Fruit fly (Drosophila melanogaster) whole organism, embryonic: ENCODE results near the gene sno.

Experiments used
- Bdp1 ChIP-seq: fragments of 200-800 bp; sonication (Bioruptor generic); optimal IDR thresholded peaks from 3 replicates; lab custom pipeline; 2016; ENCODE audit warnings: missing biosample characterization, missing genetic modification characterization
- Bgb ChIP-seq: fragments of 200-800 bp; sonication (Bioruptor generic); IDR thresholded peaks from 2 replicates; pipeline ENCODE4 v1.3.6; 2022; ENCODE audit warnings: missing biosample characterization, missing genetic modification characterization; ENCODE audit not compliant: partially characterized antibody
- CG10267 ChIP-seq: fragments of 200-800 bp; sonication (Bioruptor generic); optimal IDR thresholded peaks from 2 replicates; lab custom pipeline; 2018; ENCODE audit warnings: missing biosample characterization, mild to moderate bottlenecking, missing genetic modification characterization, moderate library complexity
- CG11093 ChIP-seq: fragments of 200-800 bp; sonication (Bioruptor generic); IDR thresholded peaks from 3 replicates; pipeline ENCODE4 v1.3.6; 2022; ENCODE audit warnings: missing biosample characterization, missing genetic modification characterization
- CG12942 ChIP-seq: fragments of 200-800 bp; sonication (Bioruptor generic); optimal IDR thresholded peaks from 3 replicates; lab custom pipeline; 2016; ENCODE audit warnings: missing biosample characterization, missing genetic modification characterization
- CG14050 ChIP-seq: fragments of 200-800 bp; sonication (Bioruptor generic); IDR thresholded peaks from 3 replicates; pipeline ENCODE4 v1.3.6; 2022; ENCODE audit warnings: missing biosample characterization, missing genetic modification characterization
- CG15011 ChIP-seq: fragments of 200-800 bp; sonication (Bioruptor generic); optimal IDR thresholded peaks from 3 replicates; lab custom pipeline; 2018; ENCODE audit warnings: missing biosample characterization, mild to moderate bottlenecking, missing genetic modification characterization
- CG1603 ChIP-seq: fragments of 200-800 bp; sonication (Bioruptor generic); optimal IDR thresholded peaks from 2 replicates; lab custom pipeline; 2019; ENCODE audit warnings: missing biosample characterization, mild to moderate bottlenecking, missing genetic modification characterization, moderate library complexity
- CG1647 ChIP-seq: fragments of 200-800 bp; sonication (Bioruptor generic); optimal IDR thresholded peaks from 3 replicates; lab custom pipeline; 2016; ENCODE audit warnings: missing biosample characterization, missing genetic modification characterization
- CG18262 ChIP-seq: fragments of 200-800 bp; optimal IDR thresholded peaks from 3 replicates; lab custom pipeline; 2019; ENCODE audit warnings: missing biosample characterization, mild to moderate bottlenecking, missing genetic modification characterization, moderate library complexity
- CG18476 ChIP-seq: fragments of 200-800 bp; sonication (Bioruptor generic); optimal IDR thresholded peaks from 2 replicates; lab custom pipeline; 2016; ENCODE audit warnings: missing biosample characterization, mild to moderate bottlenecking, missing genetic modification characterization
- CG18764 ChIP-seq: fragments of 200-800 bp; sonication (Bioruptor generic); optimal IDR thresholded peaks from 3 replicates; lab custom pipeline; 2016; ENCODE audit warnings: missing biosample characterization, missing genetic modification characterization
- CG31224 ChIP-seq: fragments of 200-800 bp; sonication (Bioruptor generic); IDR thresholded peaks from 2 replicates; pipeline ENCODE4 v1.3.6; 2022; ENCODE audit warnings: missing biosample characterization, missing genetic modification characterization
- CG33557 ChIP-seq: fragments of 200-800 bp; sonication (Bioruptor generic); optimal IDR thresholded peaks from 2 replicates; lab custom pipeline; 2019; ENCODE audit warnings: missing biosample characterization, mild to moderate bottlenecking, missing genetic modification characterization, moderate library complexity
- CG8281 ChIP-seq: fragments of 200-800 bp; sonication (Bioruptor generic); optimal IDR thresholded peaks from 2 replicates; lab custom pipeline; 2018; ENCODE audit warnings: missing biosample characterization, mild to moderate bottlenecking, missing genetic modification characterization, moderate library complexity
- CG8290 ChIP-seq, 3 experiments: fragments of 200-800 bp; sonication (Bioruptor generic); optimal IDR thresholded peaks; 2 replicates each; lab custom pipeline; 2016 to 2019; ENCODE audit warnings: missing biosample characterization in 3 of 3, missing genetic modification characterization in 3 of 3, mild to moderate bottlenecking in 2 of 3, moderate library complexity in 1 of 3
- CG8359 ChIP-seq: fragments of 200-800 bp; sonication (Bioruptor generic); optimal IDR thresholded peaks from 2 replicates; lab custom pipeline; 2017; ENCODE audit warnings: missing biosample characterization, mild to moderate bottlenecking, missing genetic modification characterization, borderline replicate concordance
- CG8924 ChIP-seq: fragments of 200-800 bp; optimal IDR thresholded peaks from 3 replicates; lab custom pipeline; 2019; ENCODE audit warnings: missing biosample characterization, mild to moderate bottlenecking, missing genetic modification characterization, moderate library complexity
- CG9876 ChIP-seq: fragments of 200-800 bp; sonication (Bioruptor generic); optimal IDR thresholded peaks from 2 replicates; lab custom pipeline; 2016; ENCODE audit warnings: missing biosample characterization, missing genetic modification characterization
- CHES-1-like ChIP-seq: fragments of 200-800 bp; sonication (Bioruptor generic); optimal IDR thresholded peaks from 2 replicates; lab custom pipeline; 2016; ENCODE audit warnings: missing biosample characterization, missing genetic modification characterization
- Fer1 ChIP-seq: fragments of 200-800 bp; sonication (Bioruptor generic); optimal IDR thresholded peaks from 2 replicates; lab custom pipeline; 2017; ENCODE audit warnings: missing biosample characterization, mild to moderate bottlenecking, missing genetic modification characterization
- Fer2 ChIP-seq: fragments of 200-800 bp; sonication (Bioruptor generic); optimal IDR thresholded peaks from 2 replicates; lab custom pipeline; 2018; ENCODE audit warnings: missing biosample characterization, mild to moderate bottlenecking, missing genetic modification characterization, moderate library complexity
- H15 ChIP-seq: fragments of 200-800 bp; sonication (Bioruptor generic); IDR thresholded peaks from 3 replicates; pipeline ENCODE4 v1.3.6; 2022; ENCODE audit warnings: missing biosample characterization, missing genetic modification characterization
- Meics ChIP-seq: fragments of 200-800 bp; sonication (Bioruptor generic); optimal IDR thresholded peaks from 2 replicates; lab custom pipeline; 2017; ENCODE audit warnings: missing biosample characterization, mild to moderate bottlenecking, missing genetic modification characterization
- Nf-YC ChIP-seq: fragments of 200-800 bp; optimal IDR thresholded peaks from 3 replicates; lab custom pipeline; 2019; ENCODE audit warnings: missing biosample characterization, mild to moderate bottlenecking, missing genetic modification characterization, moderate library complexity
- Oli ChIP-seq: fragments of 200-800 bp; sonication (Bioruptor generic); optimal IDR thresholded peaks from 2 replicates; lab custom pipeline; 2018; ENCODE audit warnings: missing biosample characterization, mild to moderate bottlenecking, missing genetic modification characterization, moderate library complexity
- PHDP ChIP-seq: fragments of 200-800 bp; sonication (Bioruptor generic); optimal IDR thresholded peaks from 3 replicates; lab custom pipeline; 2018; ENCODE audit warnings: missing biosample characterization, mild to moderate bottlenecking, missing genetic modification characterization, moderate library complexity
- Xbp1 ChIP-seq: fragments of 200-800 bp; sonication (Bioruptor generic); optimal IDR thresholded peaks from 3 replicates; lab custom pipeline; 2016; ENCODE audit warnings: missing biosample characterization, mild to moderate bottlenecking, missing genetic modification characterization
- aop ChIP-seq: fragments of 200-800 bp; sonication (Bioruptor generic); IDR thresholded peaks from 2 replicates; pipeline ENCODE4 v1.3.6; 2022; ENCODE audit warnings: missing biosample characterization, missing genetic modification characterization
- ap ChIP-seq: fragments of 200-800 bp; sonication (Bioruptor generic); IDR thresholded peaks from 2 replicates; pipeline ENCODE4 v1.3.6; 2022; ENCODE audit warnings: missing biosample characterization, missing genetic modification characterization
- br ChIP-seq: fragments of >200 bp; optimal IDR thresholded peaks from 2 replicates; lab custom pipeline; 2017
- cad ChIP-seq: fragments of >200 bp; optimal IDR thresholded peaks from 2 replicates; lab custom pipeline; 2017; ENCODE audit warnings: missing biosample characterization, missing genetic modification characterization
- cas ChIP-seq: fragments of 200-800 bp; sonication (Bioruptor generic); IDR thresholded peaks from 2 replicates; pipeline ENCODE4 v1.3.6; 2022; ENCODE audit warnings: missing biosample characterization, missing genetic modification characterization
- chm ChIP-seq: fragments of 200-800 bp; sonication (Bioruptor generic); IDR thresholded peaks from 2 replicates; pipeline ENCODE4 v1.3.6; 2022; ENCODE audit warnings: missing biosample characterization, missing genetic modification characterization
- cwo ChIP-seq: fragments of 200-800 bp; sonication (Bioruptor generic); optimal IDR thresholded peaks from 3 replicates; lab custom pipeline; 2017; ENCODE audit warnings: missing biosample characterization, missing genetic modification characterization, mild to moderate bottlenecking, moderate library complexity, missing genetic modification reagents
- da ChIP-seq: fragments of 200-800 bp; sonication (Bioruptor generic); optimal IDR thresholded peaks from 2 replicates; lab custom pipeline; 2016; ENCODE audit warnings: missing biosample characterization, missing genetic modification characterization
- dpn ChIP-seq, 2 experiments: fragments of 200-800 bp; sonication (Bioruptor generic); optimal IDR thresholded peaks; 3 replicates each; lab custom pipeline; 2016; ENCODE audit warnings: missing biosample characterization in 2 of 2, missing genetic modification characterization in 2 of 2
- gce ChIP-seq: fragments of 200-800 bp; sonication (Bioruptor generic); IDR thresholded peaks from 3 replicates; pipeline ENCODE4 v1.3.6; 2022; ENCODE audit warnings: missing biosample characterization, missing genetic modification characterization
- grau ChIP-seq: fragments of 200-800 bp; optimal IDR thresholded peaks from 3 replicates; lab custom pipeline; 2019; ENCODE audit warnings: missing biosample characterization, mild to moderate bottlenecking, missing genetic modification characterization, moderate library complexity
- jumu ChIP-seq: fragments of 200-800 bp; sonication (Bioruptor generic); optimal IDR thresholded peaks from 3 replicates; lab custom pipeline; 2016; ENCODE audit warnings: missing biosample characterization, missing genetic modification characterization
- knrl ChIP-seq: fragments of 200-800 bp; sonication (Bioruptor generic); IDR thresholded peaks from 3 replicates; pipeline ENCODE4 v1.3.6; 2022; ENCODE audit warnings: missing biosample characterization, missing genetic modification characterization; ENCODE audit not compliant: partially characterized antibody
- lbe ChIP-seq: fragments of 200-800 bp; sonication (Bioruptor generic); optimal IDR thresholded peaks from 2 replicates; lab custom pipeline; 2016; ENCODE audit warnings: missing biosample characterization, mild to moderate bottlenecking, missing genetic modification characterization
- org-1 ChIP-seq: fragments of 200-800 bp; sonication (Bioruptor generic); optimal IDR thresholded peaks from 2 replicates; lab custom pipeline; 2017; ENCODE audit warnings: missing biosample characterization, missing genetic modification characterization
- p53 ChIP-seq: fragments of 200-800 bp; sonication (Bioruptor generic); optimal IDR thresholded peaks from 2 replicates; lab custom pipeline; 2016; ENCODE audit warnings: missing biosample characterization, missing genetic modification characterization
- phol ChIP-seq: fragments of 200-800 bp; sonication (Bioruptor generic); optimal IDR thresholded peaks from 3 replicates; lab custom pipeline; 2018; ENCODE audit warnings: missing biosample characterization, mild to moderate bottlenecking, missing genetic modification characterization, moderate library complexity
- sc ChIP-seq, 3 experiments: fragments of >200 bp in 2 of 3; fragments of 200-800 bp in 1 of 3; sonication (Bioruptor generic) in 1 of 3; optimal IDR thresholded peaks; 2 replicates in 2 of 3; 3 replicates in 1 of 3; lab custom pipeline; 2017; ENCODE audit warnings: mild to moderate bottlenecking in 1 of 3, missing biosample characterization in 1 of 3, missing genetic modification characterization in 1 of 3, missing genetic modification reagents in 1 of 3
- sim ChIP-seq: fragments of 200-800 bp; sonication (Bioruptor generic); IDR thresholded peaks from 2 replicates; pipeline ENCODE4 v1.3.6; 2022; ENCODE audit warnings: missing biosample characterization, missing genetic modification characterization
- slou ChIP-seq: fragments of 200-800 bp; sonication (Bioruptor generic); optimal IDR thresholded peaks from 3 replicates; lab custom pipeline; 2016; ENCODE audit warnings: missing biosample characterization, missing genetic modification characterization
- sob ChIP-seq: fragments of 200-800 bp; sonication (Bioruptor generic); IDR thresholded peaks from 2 replicates; pipeline ENCODE4 v1.3.6; 2022; ENCODE audit warnings: missing biosample characterization, missing genetic modification characterization
- stc ChIP-seq: fragments of 200-800 bp; sonication (Bioruptor generic); IDR thresholded peaks from 2 replicates; pipeline ENCODE4 v1.3.6; 2022; ENCODE audit warnings: missing biosample characterization, missing genetic modification characterization
- tin ChIP-seq: fragments of 200-800 bp; sonication (Bioruptor generic); optimal IDR thresholded peaks from 3 replicates; lab custom pipeline; 2016; ENCODE audit warnings: missing biosample characterization, missing genetic modification characterization

Gene sno

DNA sequence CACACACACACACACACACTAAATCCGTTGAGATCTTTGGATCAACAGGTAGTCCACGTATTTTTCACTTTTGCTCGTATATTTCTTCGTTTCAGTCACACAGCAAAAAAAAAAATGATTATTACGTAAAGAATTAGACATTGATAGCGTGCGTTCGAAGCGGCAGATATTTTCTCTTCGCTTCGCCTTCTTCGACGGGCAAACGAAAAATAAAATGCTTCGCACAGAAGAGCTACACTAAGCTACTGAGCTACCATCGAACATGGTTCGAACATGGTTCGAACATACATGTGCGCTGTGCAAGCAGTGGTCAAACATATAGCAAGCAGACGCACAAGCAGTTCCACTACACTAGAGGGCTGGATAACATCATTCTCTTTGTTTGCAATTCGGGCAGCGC, 45.5 kb upstream of the sno start (continued):
- TF ChIP-seq Fer2 (tag; lab: Kevin White, UChicago) = no peak
- TF ChIP-seq CG18476 (GFP tag; lab: Kevin White, UChicago) = no peak
- no peak for TF ChIP-seq CG31224 (GFP tag; lab: Robert Waterston, UW)
- peak; percentile 82 for TF ChIP-seq chm (GFP tag; lab: Robert Waterston, UW)
- TF ChIP-seq Xbp1 (GFP tag; lab: Kevin White, UChicago) = no peak
- no peak for TF ChIP-seq gce (GFP tag; lab: Robert Waterston, UW)
- TF ChIP-seq org-1 (GFP tag; lab: Kevin White, UChicago) = no peak
- peak; percentile 38; the same call in 1 of the 3 replicates for TF ChIP-seq knrl
- TF ChIP-seq CG1603 (tag; lab: Kevin White, UChicago) = peak; percentile 38
- no peak for TF ChIP-seq sc (optimal IDR thresholded peaks at IDR 0.05; lab: Kevin White, UChicago)
- no peak for TF ChIP-seq sc (GFP tag; optimal IDR thresholded peaks at IDR 0.05; lab: Kevin White, UChicago)
- TF ChIP-seq p53 (GFP tag; lab: Kevin White, UChicago) = no peak
- TF ChIP-seq CG18262 (tag; lab: Kevin White, UChicago) = peak; percentile 15
- TF ChIP-seq phol = no peak
- no peak for TF ChIP-seq br (lab: Kevin White, UChicago)
- no peak; the same call in 1 of the 2 replicates for TF ChIP-seq stc (GFP tag; lab: Robert Waterston, UW)
- no peak for TF ChIP-seq jumu (GFP tag; lab: Kevin White, UChicago)
- no peak for TF ChIP-seq da (GFP tag; lab: Kevin White, UChicago)
- peak; percentile 17 for TF ChIP-seq Nf-YC (tag; lab: Kevin White, UChicago)
- peak; percentile 53 for TF ChIP-seq Bgb (GFP tag; lab: Robert Waterston, UW)
- TF ChIP-seq Bdp1 = no peak
- TF ChIP-seq CG15011 = no peak
- TF ChIP-seq aop (GFP tag; lab: Robert Waterston, UW) = no peak
- peak; percentile 8 for TF ChIP-seq CG10267 (tag; lab: Kevin White, UChicago)
- peak; percentile 32 for TF ChIP-seq Meics (GFP tag; lab: Kevin White, UChicago)
- no peak for TF ChIP-seq sob (GFP tag; lab: Robert Waterston, UW)
- no peak for TF ChIP-seq CG8281 (tag; lab: Kevin White, UChicago)
- TF ChIP-seq tin (GFP tag; lab: Kevin White, UChicago) = no peak
- no peak for TF ChIP-seq CG1647
- TF ChIP-seq CG8924 = peak; percentile 37
- TF ChIP-seq CG9876 (GFP tag; lab: Kevin White, UChicago) = no peak
- no peak for TF ChIP-seq lbe (GFP tag; lab: Kevin White, UChicago)
- TF ChIP-seq Oli = no peak
- TF ChIP-seq CG8359 (GFP tag; lab: Kevin White, UChicago) = no peak
- TF ChIP-seq dpn (GFP tag; optimal IDR thresholded peaks at IDR 0.05; lab: Kevin White, UChicago) = no peak
- TF ChIP-seq cas (GFP tag; lab: Robert Waterston, UW) = no peak
- TF ChIP-seq grau (tag; lab: Kevin White, UChicago) = peak; percentile 30
- TF ChIP-seq CG18764 (GFP tag; lab: Kevin White, UChicago) = no peak
- no peak for TF ChIP-seq cad
- no peak for TF ChIP-seq PHDP (tag; lab: Kevin White, UChicago)
- TF ChIP-seq CG14050 (GFP tag; lab: Robert Waterston, UW) = no peak
- no peak for TF ChIP-seq H15 (GFP tag; lab: Robert Waterston, UW)
- TF ChIP-seq ap (GFP tag; lab: Robert Waterston, UW) = no peak
- TF ChIP-seq CHES-1-like (GFP tag; lab: Kevin White, UChicago) = no peak
- peak; percentile 34 for TF ChIP-seq Fer1 (GFP tag; lab: Kevin White, UChicago)
- no peak for TF ChIP-seq slou
- TF ChIP-seq cwo (GFP tag; lab: Kevin White, UChicago) = no peak
- TF ChIP-seq CG11093 (GFP tag; lab: Robert Waterston, UW) = no peak
- TF ChIP-seq sim = no peak
- peak; percentile 67 for TF ChIP-seq CG8290 (GFP tag; optimal IDR thresholded peaks at IDR 0.05; lab: Kevin White, UChicago)
- TF ChIP-seq CG8290 (tag; optimal IDR thresholded peaks at IDR 0.05; lab: Kevin White, UChicago) = peak in 1 of 2 experiments; percentile 91
- TF ChIP-seq CG12942 = no peak
- TF ChIP-seq CG33557 = no peak
